Worm (Caenorhabditis elegans) whole organism, L1 larva: ENCODE results near the gene ZK355.3.

Experiments used
- C34B4.2 ChIP-seq: sonication (generic microtip); optimal IDR thresholded peaks from 2 replicates; lab custom pipeline; 2017; ENCODE audit warnings: mild to moderate bottlenecking, missing genetic modification characterization, missing compliant biosample characterization
- aha-1 ChIP-seq: fragments of 150-350 bp; optimal IDR thresholded peaks from 2 replicates; lab custom pipeline; 2014; ENCODE audit warnings: missing biosample characterization, missing genetic modification characterization
- elt-3 ChIP-seq, 6 experiments: fragments of 150-350 bp in 1 of 6; sonication (generic microtip); optimal IDR thresholded peaks; 2 replicates each; lab custom pipeline; 2017 to 2018; ENCODE audit warnings: missing biosample characterization in 6 of 6, missing genetic modification characterization in 6 of 6, inconsistent platforms in 1 of 6
- fos-1 ChIP-seq: fragments of 150-350 bp; optimal IDR thresholded peaks from 2 replicates; lab custom pipeline; 2014; ENCODE audit warnings: missing biosample characterization, missing genetic modification characterization
- lin-13 ChIP-seq: fragments of 150-350 bp; optimal IDR thresholded peaks from 2 replicates; lab custom pipeline; 2014; ENCODE audit warnings: missing biosample characterization, missing genetic modification reagents, missing genetic modification characterization
- nhr-11 ChIP-seq: fragments of 150-350 bp; optimal IDR thresholded peaks from 2 replicates; lab custom pipeline; 2014; ENCODE audit warnings: missing biosample characterization, missing genetic modification characterization
- nhr-85 ChIP-seq: sonication (generic microtip); peaks from one replicate; lab custom pipeline; 2016; ENCODE audit warnings: missing genetic modification characterization, inconsistent platforms, missing compliant biosample characterization
- nhr-90 ChIP-seq: sonication (generic microtip); optimal IDR thresholded peaks from 2 replicates; lab custom pipeline; 2016; ENCODE audit warnings: mild to moderate bottlenecking, missing genetic modification characterization, missing compliant biosample characterization; ENCODE audit not compliant: poor library complexity
- pqm-1 ChIP-seq: sonication (generic microtip); optimal IDR thresholded peaks from 3 replicates; lab custom pipeline; 2017; ENCODE audit warnings: missing biosample characterization, missing genetic modification characterization
- snpc-4 ChIP-seq: fragments of 150-350 bp; optimal IDR thresholded peaks from 2 replicates; lab custom pipeline; 2014; ENCODE audit warnings: missing biosample characterization, missing genetic modification characterization

DNA sequence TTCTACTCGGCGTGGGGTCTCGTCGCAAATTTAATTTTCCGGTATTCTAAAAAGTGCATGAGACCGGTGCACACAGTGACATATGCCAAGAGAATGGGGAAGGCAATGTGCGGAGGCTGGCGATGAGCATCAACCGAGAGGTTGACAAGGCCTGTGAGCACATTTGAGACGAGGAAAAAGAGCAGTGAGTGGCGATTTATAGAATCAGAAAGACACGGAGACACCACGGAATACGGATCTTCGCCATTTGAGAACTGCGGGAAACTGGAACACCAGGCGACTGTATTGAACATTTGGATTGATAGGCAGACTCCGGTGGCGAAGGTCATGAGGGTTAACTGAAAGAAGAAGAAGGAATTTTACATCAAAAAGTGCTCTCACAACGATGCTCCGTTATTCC lies 48.5 kb downstream of the ZK355.3 start:
- TF ChIP-seq fos-1 (tag; lab: Kevin White, UChicago), result no peak
- TF ChIP-seq C34B4.2 (tag; lab: Kevin White, UChicago), result no peak
- TF ChIP-seq nhr-11 (tag; lab: Kevin White, UChicago), result no peak
- no peak for TF ChIP-seq snpc-4 (tag; lab: Kevin White, UChicago)
- TF ChIP-seq aha-1, result no peak
- TF ChIP-seq pqm-1 (tag; lab: Kevin White, UChicago), result no peak
- no peak for TF ChIP-seq nhr-85 (tag; lab: Kevin White, UChicago)
- no peak for TF ChIP-seq lin-13 (GFP tag; lab: Kevin White, UChicago)
- TF ChIP-seq nhr-90 (tag; lab: Kevin White, UChicago), result no peak
- TF ChIP-seq elt-3 (tag; optimal IDR thresholded peaks at IDR 0.05; lab: Kevin White, UChicago), result no peak
